Fruit fly (Drosophila melanogaster) whole organism, embryonic: Measurements from ENCODE around the gene CG10208.

Source experiments
- B-H2 ChIP-seq: fragments of 200-800 bp; sonication (Bioruptor generic); optimal IDR thresholded peaks from 2 replicates; lab custom pipeline; 2018; ENCODE audit warnings: missing biosample characterization, mild to moderate bottlenecking, missing genetic modification characterization
- CG10267 ChIP-seq: fragments of 200-800 bp; sonication (Bioruptor generic); optimal IDR thresholded peaks from 2 replicates; lab custom pipeline; 2018; ENCODE audit warnings: missing biosample characterization, mild to moderate bottlenecking, missing genetic modification characterization, moderate library complexity
- CG10366 ChIP-seq: fragments of 200-800 bp; sonication (Bioruptor generic); IDR thresholded peaks from 2 replicates; pipeline ENCODE4 v1.3.6; 2022; ENCODE audit warnings: missing biosample characterization, missing genetic modification characterization
- CG12071 ChIP-seq: fragments of 200-800 bp; sonication (Bioruptor generic); optimal IDR thresholded peaks from 3 replicates; lab custom pipeline; 2018; ENCODE audit warnings: missing biosample characterization, mild to moderate bottlenecking, missing genetic modification characterization
- CG12299 ChIP-seq: fragments of 200-800 bp; sonication (Bioruptor generic); optimal IDR thresholded peaks from 2 replicates; lab custom pipeline; 2018; ENCODE audit warnings: missing biosample characterization, mild to moderate bottlenecking, missing genetic modification characterization
- CG14014 ChIP-seq: fragments of 200-800 bp; sonication (Bioruptor generic); IDR thresholded peaks from 2 replicates; pipeline ENCODE4 v1.3.6; 2022; ENCODE audit warnings: missing biosample characterization, missing genetic modification characterization
- CG14710 ChIP-seq: fragments of 200-800 bp; sonication (Bioruptor generic); optimal IDR thresholded peaks from 3 replicates; lab custom pipeline; 2019; ENCODE audit warnings: missing biosample characterization, mild to moderate bottlenecking, missing genetic modification characterization, moderate library complexity
- CG14860 ChIP-seq: fragments of 200-800 bp; sonication (Bioruptor generic); IDR thresholded peaks from 3 replicates; pipeline ENCODE4 v1.3.6; 2022; ENCODE audit warnings: missing biosample characterization, missing genetic modification characterization; ENCODE audit not compliant: partially characterized antibody
- CG17328 ChIP-seq: fragments of 200-800 bp; sonication (Bioruptor generic); IDR thresholded peaks from 2 replicates; pipeline ENCODE4 v1.3.6; 2022; ENCODE audit warnings: missing biosample characterization, missing genetic modification characterization
- CG18262 ChIP-seq: fragments of 200-800 bp; optimal IDR thresholded peaks from 3 replicates; lab custom pipeline; 2019; ENCODE audit warnings: missing biosample characterization, mild to moderate bottlenecking, missing genetic modification characterization, moderate library complexity
- CG18764 ChIP-seq: fragments of 200-800 bp; sonication (Bioruptor generic); optimal IDR thresholded peaks from 3 replicates; lab custom pipeline; 2016; ENCODE audit warnings: missing biosample characterization, missing genetic modification characterization
- CG30431 ChIP-seq: fragments of 200-800 bp; sonication (Bioruptor generic); optimal IDR thresholded peaks from 2 replicates; lab custom pipeline; 2017; ENCODE audit warnings: missing biosample characterization, missing genetic modification characterization
- CG4404 ChIP-seq: fragments of 200-800 bp; sonication (Bioruptor generic); IDR thresholded peaks from 2 replicates; pipeline ENCODE4 v1.3.6; 2022; ENCODE audit warnings: missing biosample characterization, missing genetic modification characterization
- CG6683 ChIP-seq: fragments of 200-800 bp; sonication (Bioruptor generic); optimal IDR thresholded peaks from 2 replicates; lab custom pipeline; 2017; ENCODE audit warnings: missing biosample characterization, mild to moderate bottlenecking, missing genetic modification characterization, missing genetic modification reagents
- CG7271 ChIP-seq: fragments of 200-800 bp; sonication (Bioruptor generic); optimal IDR thresholded peaks from 2 replicates; lab custom pipeline; 2018; ENCODE audit warnings: missing biosample characterization, mild to moderate bottlenecking, missing genetic modification characterization, moderate library complexity
- CG7786 ChIP-seq: fragments of 200-800 bp; sonication (Bioruptor generic); optimal IDR thresholded peaks from 2 replicates; lab custom pipeline; 2016; ENCODE audit warnings: missing biosample characterization, missing genetic modification characterization
- CG8924 ChIP-seq: fragments of 200-800 bp; optimal IDR thresholded peaks from 3 replicates; lab custom pipeline; 2019; ENCODE audit warnings: missing biosample characterization, mild to moderate bottlenecking, missing genetic modification characterization, moderate library complexity
- CG9727 ChIP-seq: fragments of 200-800 bp; sonication (Bioruptor generic); optimal IDR thresholded peaks from 3 replicates; lab custom pipeline; 2017; ENCODE audit warnings: missing biosample characterization, mild to moderate bottlenecking, missing genetic modification characterization
- CrebB ChIP-seq: fragments of 200-800 bp; sonication (Bioruptor generic); optimal IDR thresholded peaks from 3 replicates; lab custom pipeline; 2018; ENCODE audit warnings: missing biosample characterization, mild to moderate bottlenecking, missing genetic modification characterization
- Deaf1 ChIP-seq: fragments of 200-800 bp; optimal IDR thresholded peaks from 3 replicates; lab custom pipeline; 2019; ENCODE audit warnings: missing biosample characterization, mild to moderate bottlenecking, missing genetic modification characterization, moderate library complexity
- E2f1 ChIP-seq: fragments of 200-800 bp; sonication (Bioruptor generic); IDR thresholded peaks from 2 replicates; pipeline ENCODE4 v1.3.6; 2022; ENCODE audit warnings: missing biosample characterization, missing genetic modification characterization
- Elba2 ChIP-seq: fragments of 200-800 bp; sonication (Bioruptor generic); optimal IDR thresholded peaks from 3 replicates; lab custom pipeline; 2016; ENCODE audit warnings: missing biosample characterization, missing genetic modification characterization
- Hr78 ChIP-seq, 2 experiments: fragments of 200-800 bp in 1 of 2; fragments of >200 bp in 1 of 2; sonication (Bioruptor generic) in 1 of 2; optimal IDR thresholded peaks; 2 replicates each; lab custom pipeline; 2017 to 2019; ENCODE audit warnings: missing biosample characterization in 2 of 2, missing genetic modification characterization in 2 of 2, mild to moderate bottlenecking in 1 of 2, moderate library complexity in 1 of 2
- Rx ChIP-seq: fragments of 200-800 bp; sonication (Bioruptor generic); IDR thresholded peaks from 2 replicates; pipeline ENCODE4 v1.3.6; 2022; ENCODE audit warnings: missing biosample characterization, missing genetic modification characterization
- Scr ChIP-seq: fragments of 200-800 bp; sonication (Bioruptor generic); IDR thresholded peaks from 2 replicates; pipeline ENCODE4 v1.3.6; 2022; ENCODE audit warnings: missing biosample characterization, missing genetic modification characterization; ENCODE audit not compliant: partially characterized antibody
- Tbp ChIP-seq: fragments of >200 bp; optimal IDR thresholded peaks from 2 replicates; lab custom pipeline; 2018; ENCODE audit warnings: missing biosample characterization, missing genetic modification characterization
- Xbp1 ChIP-seq: fragments of 200-800 bp; sonication (Bioruptor generic); optimal IDR thresholded peaks from 3 replicates; lab custom pipeline; 2016; ENCODE audit warnings: missing biosample characterization, mild to moderate bottlenecking, missing genetic modification characterization
- ac ChIP-seq: fragments of 200-800 bp; sonication (Bioruptor generic); optimal IDR thresholded peaks from 3 replicates; lab custom pipeline; 2017; ENCODE audit warnings: missing biosample characterization, mild to moderate bottlenecking, missing genetic modification characterization
- aop ChIP-seq: fragments of 200-800 bp; sonication (Bioruptor generic); IDR thresholded peaks from 2 replicates; pipeline ENCODE4 v1.3.6; 2022; ENCODE audit warnings: missing biosample characterization, missing genetic modification characterization
- ase ChIP-seq: fragments of 200-800 bp; sonication (Bioruptor generic); IDR thresholded peaks from 3 replicates; pipeline ENCODE4 v1.3.6; 2022; ENCODE audit warnings: missing biosample characterization, missing genetic modification characterization
- chn ChIP-seq: fragments of 200-800 bp; sonication (Bioruptor generic); optimal IDR thresholded peaks from 2 replicates; lab custom pipeline; 2016; ENCODE audit warnings: missing biosample characterization, missing genetic modification characterization
- ci ChIP-seq: fragments of 200-800 bp; sonication (Bioruptor generic); IDR thresholded peaks from 3 replicates; pipeline ENCODE4 v1.3.6; 2022; ENCODE audit warnings: missing biosample characterization, missing genetic modification characterization
- emc ChIP-seq: fragments of 200-800 bp; sonication (Bioruptor generic); optimal IDR thresholded peaks from 2 replicates; lab custom pipeline; 2016; ENCODE audit warnings: missing biosample characterization, missing genetic modification characterization
- exex ChIP-seq: fragments of 200-800 bp; sonication (Bioruptor generic); optimal IDR thresholded peaks from 4 replicates; lab custom pipeline; 2018; ENCODE audit warnings: missing biosample characterization, mild to moderate bottlenecking, missing genetic modification characterization, moderate library complexity
- fd3F ChIP-seq: fragments of 200-800 bp; sonication (Bioruptor generic); optimal IDR thresholded peaks from 2 replicates; lab custom pipeline; 2018; ENCODE audit warnings: missing biosample characterization, mild to moderate bottlenecking, missing genetic modification characterization, moderate library complexity
- fu2 ChIP-seq: fragments of 200-800 bp; sonication (Bioruptor generic); optimal IDR thresholded peaks from 2 replicates; lab custom pipeline; 2016; ENCODE audit warnings: missing biosample characterization, missing genetic modification characterization
- hkb ChIP-seq, 2 experiments: fragments of 200-800 bp in 1 of 2; fragments of >200 bp in 1 of 2; sonication (Bioruptor generic) in 1 of 2; IDR thresholded peaks in 1 of 2; optimal IDR thresholded peaks in 1 of 2; 2 replicates each; pipeline versions ENCODE4 v1.3.6 to Lab custom; 2017 to 2022; ENCODE audit warnings: missing biosample characterization in 1 of 2, missing genetic modification characterization in 1 of 2
- jumu ChIP-seq: fragments of 200-800 bp; sonication (Bioruptor generic); optimal IDR thresholded peaks from 3 replicates; lab custom pipeline; 2016; ENCODE audit warnings: missing biosample characterization, missing genetic modification characterization
- luna ChIP-seq: fragments of 200-800 bp; sonication (Bioruptor generic); optimal IDR thresholded peaks from 2 replicates; lab custom pipeline; 2016; ENCODE audit warnings: missing biosample characterization, missing genetic modification characterization
- nerfin-1 ChIP-seq: fragments of 200-800 bp; sonication (Bioruptor generic); optimal IDR thresholded peaks from 3 replicates; lab custom pipeline; 2019; ENCODE audit warnings: missing biosample characterization, mild to moderate bottlenecking, missing genetic modification characterization, moderate library complexity
- nerfin-2 ChIP-seq: fragments of 200-800 bp; sonication (Bioruptor generic); IDR thresholded peaks from 2 replicates; pipeline ENCODE4 v1.3.6; 2022; ENCODE audit warnings: missing biosample characterization, missing genetic modification characterization; ENCODE audit not compliant: partially characterized antibody
- otp ChIP-seq: fragments of 200-800 bp; sonication (Bioruptor generic); IDR thresholded peaks from 3 replicates; pipeline ENCODE4, ENCODE4 v1.3.6; 2022; ENCODE audit warnings: missing biosample characterization, missing genetic modification characterization
- pfk ChIP-seq: fragments of 200-800 bp; sonication (Bioruptor generic); optimal IDR thresholded peaks from 2 replicates; lab custom pipeline; 2018; ENCODE audit warnings: missing biosample characterization, mild to moderate bottlenecking, missing genetic modification characterization, moderate library complexity
- psq ChIP-seq: fragments of 200-800 bp; sonication (Bioruptor generic); optimal IDR thresholded peaks from 2 replicates; lab custom pipeline; 2017; ENCODE audit warnings: missing biosample characterization, missing genetic modification characterization
- repo ChIP-seq: fragments of 200-800 bp; sonication (Bioruptor generic); optimal IDR thresholded peaks from 2 replicates; lab custom pipeline; 2016; ENCODE audit warnings: missing biosample characterization, missing genetic modification characterization
- slbo ChIP-seq: fragments of 200-800 bp; sonication (Bioruptor generic); IDR thresholded peaks from 2 replicates; pipeline ENCODE4 v1.3.6; 2022; ENCODE audit warnings: missing biosample characterization, missing genetic modification characterization
- sna ChIP-seq: fragments of 200-800 bp; sonication (Bioruptor generic); IDR thresholded peaks from 2 replicates; pipeline ENCODE4 v1.3.6; 2022; ENCODE audit warnings: missing biosample characterization, missing genetic modification characterization; ENCODE audit not compliant: partially characterized antibody
- ssp ChIP-seq: fragments of 200-800 bp; sonication (Bioruptor generic); IDR thresholded peaks from 2 replicates; pipeline ENCODE4 v1.3.6; 2022; ENCODE audit warnings: missing biosample characterization, missing genetic modification characterization
- twi ChIP-seq: fragments of 200-800 bp; optimal IDR thresholded peaks from 2 replicates; lab custom pipeline; 2019; ENCODE audit warnings: missing biosample characterization, mild to moderate bottlenecking, missing genetic modification characterization, moderate library complexity

The CG10208 gene

dm6 chr3R:23767417-23767853 is 6.5 kb downstream of the CG10208 start, which contains the start of the genes CG10214 and CG10375 (continued):
- TF ChIP-seq jumu (GFP tag; lab: Kevin White, UChicago): peak; percentile 84
- TF ChIP-seq CG14014: 0 out of 2 replicates have a peak, but pooled peaks have one; percentile 40
- peak; percentile 49 for TF ChIP-seq hkb (optimal IDR thresholded peaks at IDR 0.05; lab: Kevin White, UChicago)
- peak; percentile 68 for TF ChIP-seq hkb (GFP tag; IDR thresholded peaks at IDR 0.05; lab: Robert Waterston, UW)
- peak; percentile 18 for TF ChIP-seq luna
- TF ChIP-seq Xbp1 (GFP tag; lab: Kevin White, UChicago): peak; percentile 83
- TF ChIP-seq ac (GFP tag; lab: Kevin White, UChicago): no peak
- TF ChIP-seq otp (GFP tag; lab: Robert Waterston, UW): 0 out of 3 replicates have a peak, but pooled peaks have one; percentile 65
- TF ChIP-seq sna (GFP tag; lab: Robert Waterston, UW): no peak
- TF ChIP-seq Deaf1 (tag; lab: Kevin White, UChicago): no peak
- peak; percentile 73 for TF ChIP-seq CG18764 (GFP tag; lab: Kevin White, UChicago)
- TF ChIP-seq CrebB (tag; lab: Kevin White, UChicago): peak; percentile 61
- TF ChIP-seq Rx (GFP tag; lab: Robert Waterston, UW): peak; percentile 59
- TF ChIP-seq pfk (GFP tag; lab: Kevin White, UChicago): no peak
- peak; percentile 84 for TF ChIP-seq slbo
- peak; percentile 88 for TF ChIP-seq CG14710
- TF ChIP-seq nerfin-1: peak; percentile 64
- TF ChIP-seq E2f1 (GFP tag; lab: Robert Waterston, UW): peak; percentile 71
- no peak for TF ChIP-seq nerfin-2 (GFP tag; lab: Robert Waterston, UW)
- TF ChIP-seq CG7271 (tag; lab: Kevin White, UChicago): no peak
- TF ChIP-seq repo (GFP tag; lab: Kevin White, UChicago): peak; percentile 78
- TF ChIP-seq twi (tag; lab: Kevin White, UChicago): peak; percentile 85
- peak; percentile 79 for TF ChIP-seq fu2 (GFP tag; lab: Kevin White, UChicago)
- TF ChIP-seq CG4404 (GFP tag; lab: Robert Waterston, UW): peak; percentile 43; the same call in 1 of the 2 replicates
- TF ChIP-seq CG7786 (GFP tag; lab: Kevin White, UChicago): peak; percentile 81
- TF ChIP-seq ssp (GFP tag; lab: Robert Waterston, UW): peak; percentile 51; the same call in 1 of the 2 replicates
- TF ChIP-seq CG8924 (tag; lab: Kevin White, UChicago): peak; percentile 72
- 0 out of 3 replicates have a peak, but pooled peaks have one; percentile 18 for TF ChIP-seq CG14860 (GFP tag; lab: Robert Waterston, UW)
- TF ChIP-seq CG6683 (GFP tag; lab: Kevin White, UChicago): peak; percentile 48
- no peak for TF ChIP-seq aop (GFP tag; lab: Robert Waterston, UW)
- TF ChIP-seq ase (GFP tag; lab: Robert Waterston, UW): 0 out of 3 replicates have a peak, but pooled peaks have one; percentile 11
- peak; percentile 52 for TF ChIP-seq Scr (GFP tag; lab: Robert Waterston, UW)
- TF ChIP-seq CG18262 (tag; lab: Kevin White, UChicago): peak; percentile 64
- peak; percentile 99 for TF ChIP-seq CG10267 (tag; lab: Kevin White, UChicago)
- peak; percentile 37 for TF ChIP-seq emc (GFP tag; lab: Kevin White, UChicago)
- peak; percentile 58 for TF ChIP-seq psq (GFP tag; lab: Kevin White, UChicago)
- TF ChIP-seq fd3F (GFP tag; lab: Kevin White, UChicago): peak; percentile 42
- peak; percentile 88 for TF ChIP-seq ci (GFP tag; lab: Robert Waterston, UW)
- TF ChIP-seq Hr78 (GFP tag; optimal IDR thresholded peaks at IDR 0.05; lab: Kevin White, UChicago): no peak
- TF ChIP-seq CG10366 (GFP tag; lab: Robert Waterston, UW): peak; percentile 42; the same call in 1 of the 2 replicates
- peak; percentile 39 for TF ChIP-seq exex
- TF ChIP-seq B-H2 (GFP tag; lab: Kevin White, UChicago): peak; percentile 53
- peak; percentile 11 for TF ChIP-seq CG12071 (GFP tag; lab: Kevin White, UChicago)
- peak; percentile 46 for TF ChIP-seq CG30431
- peak; percentile 55 for TF ChIP-seq CG12299 (tag; lab: Kevin White, UChicago)
- TF ChIP-seq CG17328 (GFP tag; lab: Robert Waterston, UW): peak; percentile 67
- peak; percentile 86 for TF ChIP-seq chn (GFP tag; lab: Kevin White, UChicago)
- TF ChIP-seq Elba2 (GFP tag; lab: Kevin White, UChicago): peak; percentile 61
- TF ChIP-seq CG9727: peak; percentile 66
- no peak for TF ChIP-seq Tbp (GFP tag; lab: Kevin White, UChicago)
